Worm (Caenorhabditis elegans): ENCODE measurements around the gene sucg-1.

DNA sequence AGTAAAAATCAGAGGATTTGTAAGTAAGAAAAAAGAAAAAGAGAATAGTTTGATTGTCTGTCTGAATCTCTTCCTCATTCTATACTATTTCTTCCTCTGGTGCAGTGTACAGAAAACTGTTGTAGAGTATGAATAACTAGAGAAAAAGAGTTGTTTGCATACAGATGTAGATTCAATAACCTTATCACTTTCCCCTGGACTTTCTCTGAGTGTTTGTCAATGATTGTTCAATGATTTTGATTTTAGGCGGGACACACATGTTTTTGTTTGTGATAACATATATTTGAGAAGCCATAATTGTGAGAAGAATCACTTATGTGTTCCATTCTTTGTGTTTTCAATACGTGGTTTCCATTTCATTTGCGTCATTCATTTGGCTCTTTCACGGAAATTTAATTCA is 49.6 kb upstream of the sucg-1 start:
- TF ChIP-seq blmp-1 (tag; optimal IDR thresholded peaks at IDR 0.05), result no peak
- TF ChIP-seq lsy-2 (tag; optimal IDR thresholded peaks at IDR 0.05), result no peak
- TF ChIP-seq unc-62 (GFP tag; optimal IDR thresholded peaks at IDR 0.05), result no peak
- no peak for TF ChIP-seq bed-3 (GFP tag; optimal IDR thresholded peaks at IDR 0.05)
- TF ChIP-seq ces-1 (GFP tag; optimal IDR thresholded peaks at IDR 0.05), result no peak
- TF ChIP-seq pha-4 (tag; optimal IDR thresholded peaks at IDR 0.05), result no peak
- no peak for TF ChIP-seq nhr-28 (tag; optimal IDR thresholded peaks at IDR 0.05)
- no peak for TF ChIP-seq snpc-4 (tag; optimal IDR thresholded peaks at IDR 0.05)
- TF ChIP-seq ceh-83 (GFP tag; optimal IDR thresholded peaks at IDR 0.05), result no peak
- TF ChIP-seq hlh-1 (tag; optimal IDR thresholded peaks at IDR 0.05), result no peak
- TF ChIP-seq elt-3 (tag; optimal IDR thresholded peaks at IDR 0.05), result no peak
- no peak for TF ChIP-seq mab-5 (tag; optimal IDR thresholded peaks at IDR 0.05)
- no peak for TF ChIP-seq nhr-12 (tag; optimal IDR thresholded peaks at IDR 0.05)

Data from whole organism, mixed stage, embryonic.